Worm (Caenorhabditis elegans) whole organism, L4 larva: Measurements from ENCODE around the gene T01G5.6.

Source experiments
- F26F4.8 ChIP-seq: fragments of 200-800 bp; sonication (Bioruptor generic); conservative IDR thresholded peaks from 2 replicates; pipeline ENCODE4 v1.3.6; 2022; ENCODE audit warnings: missing genetic modification characterization, missing compliant biosample characterization
- F37D6.2 ChIP-seq: sonication (generic microtip); optimal IDR thresholded peaks from 2 replicates; lab custom pipeline; 2016; ENCODE audit warnings: mild to moderate bottlenecking, missing genetic modification characterization, missing compliant biosample characterization
- F44E2.7 ChIP-seq: fragments of 200-800 bp; sonication (Bioruptor generic); IDR thresholded peaks from 2 replicates; pipeline ENCODE4 v2.1.2; 2022; ENCODE audit warnings: missing genetic modification characterization, missing compliant biosample characterization
- F49E8.2 ChIP-seq: sonication (generic microtip); optimal IDR thresholded peaks from 2 replicates; lab custom pipeline; 2016; ENCODE audit warnings: missing compliant biosample characterization, mild to moderate bottlenecking, missing genetic modification characterization, borderline replicate concordance
- T20F7.1 ChIP-seq: fragments of 200-800 bp; sonication (Bioruptor generic); optimal IDR thresholded peaks from 2 replicates; lab custom pipeline; 2018; ENCODE audit warnings: mild to moderate bottlenecking, missing genetic modification characterization, missing compliant biosample characterization
- Y105C5A.15 ChIP-seq: fragments of 200-800 bp; sonication (Bioruptor generic); IDR thresholded peaks from 2 replicates; pipeline ENCODE4 v1.3.6; 2022; ENCODE audit warnings: missing genetic modification characterization, missing compliant biosample characterization
- Y48G9A.11 ChIP-seq: fragments of 200-800 bp; sonication (Bioruptor generic); IDR thresholded peaks from 2 replicates; pipeline ENCODE4 v1.3.6; 2022; ENCODE audit warnings: missing genetic modification reagents, missing genetic modification characterization, missing compliant biosample characterization
- Y75B8A.6 ChIP-seq: fragments of 200-800 bp; sonication (Bioruptor generic); IDR thresholded peaks from 2 replicates; pipeline ENCODE4 v1.3.6; 2022; ENCODE audit warnings: missing genetic modification reagents, missing genetic modification characterization, missing compliant biosample characterization
- ZK337.2 ChIP-seq: fragments of 200-800 bp; sonication (Bioruptor generic); IDR thresholded peaks from 2 replicates; pipeline ENCODE4 v1.3.6; 2022; ENCODE audit warnings: missing genetic modification reagents, missing genetic modification characterization, missing compliant biosample characterization
- ZK546.5 ChIP-seq, 2 experiments: sonication (generic microtip); optimal IDR thresholded peaks; 2 replicates each; lab custom pipeline; 2017; ENCODE audit warnings: missing biosample characterization in 2 of 2, missing genetic modification characterization in 2 of 2
- aly-2 ChIP-seq: sonication (generic microtip); optimal IDR thresholded peaks from 2 replicates; lab custom pipeline; 2018; ENCODE audit warnings: missing biosample characterization, missing genetic modification characterization
- ceh-20 ChIP-seq: fragments of 200-800 bp; sonication (Bioruptor generic); IDR thresholded peaks from 2 replicates; pipeline ENCODE4 v1.3.6; 2022; ENCODE audit warnings: missing genetic modification reagents, missing genetic modification characterization, missing compliant biosample characterization
- ceh-44 ChIP-seq: fragments of 200-800 bp; sonication (Bioruptor generic); IDR thresholded peaks from 2 replicates; pipeline ENCODE4 v1.3.6; 2022; ENCODE audit warnings: missing genetic modification reagents, missing genetic modification characterization, missing compliant biosample characterization
- ces-1 ChIP-seq: fragments of 150-350 bp; sonication (generic microtip); optimal IDR thresholded peaks from 4 replicates; lab custom pipeline; 2014; ENCODE audit warnings: missing biosample characterization, missing genetic modification reagents, missing genetic modification characterization
- daf-16 ChIP-seq, 3 experiments: sonication (generic microtip); optimal IDR thresholded peaks; 2 replicates each; lab custom pipeline; 2016 to 2017; ENCODE audit warnings: missing genetic modification characterization in 3 of 3, missing genetic modification reagents in 3 of 3, mild to moderate bottlenecking in 2 of 3, missing compliant biosample characterization in 2 of 3, missing biosample characterization in 1 of 3, moderate library complexity in 1 of 3
- daf-8 ChIP-seq: fragments of 200-800 bp; sonication (Bioruptor generic); IDR thresholded peaks from 2 replicates; pipeline ENCODE4 v1.3.6; 2022; ENCODE audit warnings: missing genetic modification characterization, missing compliant biosample characterization
- dmd-6 ChIP-seq: fragments of 200-800 bp; sonication (Bioruptor generic); IDR thresholded peaks from 2 replicates; pipeline ENCODE4 v1.3.6; 2022; ENCODE audit warnings: missing genetic modification reagents, missing genetic modification characterization, missing compliant biosample characterization
- dmd-8 ChIP-seq: fragments of 200-800 bp; sonication (Bioruptor generic); IDR thresholded peaks from 2 replicates; pipeline ENCODE4 v1.3.6; 2022; ENCODE audit warnings: missing genetic modification characterization, missing compliant biosample characterization
- dve-1 ChIP-seq: sonication (generic microtip); optimal IDR thresholded peaks from 2 replicates; lab custom pipeline; 2017; ENCODE audit warnings: antibody characterized with exemption, mild to moderate bottlenecking, missing genetic modification characterization, missing compliant biosample characterization; ENCODE audit not compliant: insufficient read depth
- fos-1 ChIP-seq: fragments of 150-350 bp; optimal IDR thresholded peaks from 2 replicates; lab custom pipeline; 2014; ENCODE audit warnings: missing biosample characterization, missing genetic modification characterization
- gei-8 ChIP-seq: fragments of 200-800 bp; sonication (Bioruptor generic); optimal IDR thresholded peaks from 2 replicates; lab custom pipeline; 2018; ENCODE audit warnings: mild to moderate bottlenecking, missing genetic modification characterization, missing compliant biosample characterization
- hlh-11 ChIP-seq: fragments of 200-800 bp; sonication (Bioruptor generic); optimal IDR thresholded peaks from 2 replicates; lab custom pipeline; 2018; ENCODE audit warnings: mild to moderate bottlenecking, missing genetic modification characterization, missing compliant biosample characterization
- hlh-30 ChIP-seq: sonication (generic microtip); optimal IDR thresholded peaks from 2 replicates; lab custom pipeline; 2017; ENCODE audit warnings: antibody characterized with exemption, mild to moderate bottlenecking, missing genetic modification characterization, missing compliant biosample characterization; ENCODE audit not compliant: insufficient read depth
- hmg-1.1 ChIP-seq: fragments of 200-800 bp; sonication (Bioruptor generic); IDR thresholded peaks from 2 replicates; pipeline ENCODE4 v1.3.6; 2022; ENCODE audit warnings: missing genetic modification reagents, missing genetic modification characterization, missing compliant biosample characterization
- jun-1 ChIP-seq: fragments of 150-350 bp; optimal IDR thresholded peaks from 2 replicates; lab custom pipeline; 2014; ENCODE audit warnings: missing biosample characterization, missing genetic modification reagents, missing genetic modification characterization
- lin-1 ChIP-seq: fragments of 200-800 bp; sonication (Bioruptor generic); IDR thresholded peaks from 2 replicates; pipeline ENCODE4 v1.3.6; 2022; ENCODE audit warnings: missing genetic modification reagents, missing genetic modification characterization, missing compliant biosample characterization
- lin-39 ChIP-seq: fragments of 150-350 bp; optimal IDR thresholded peaks from 2 replicates; lab custom pipeline; 2014; ENCODE audit warnings: missing biosample characterization, missing genetic modification reagents, missing genetic modification characterization
- madf-5 ChIP-seq, 2 experiments: fragments of 200-800 bp; sonication (Bioruptor generic); IDR thresholded peaks; 2 replicates each; pipeline ENCODE4 v1.3.6; 2022; ENCODE audit warnings: missing compliant biosample characterization in 2 of 2, missing genetic modification characterization in 2 of 2
- madf-9 ChIP-seq: fragments of 200-800 bp; sonication (Bioruptor generic); conservative IDR thresholded peaks from 2 replicates; pipeline ENCODE4 v1.3.6; 2022; ENCODE audit warnings: missing genetic modification reagents, missing genetic modification characterization, missing compliant biosample characterization
- mdt-29 ChIP-seq: fragments of 200-800 bp; sonication (Bioruptor generic); IDR thresholded peaks from 2 replicates; pipeline ENCODE4 v1.3.6; 2022; ENCODE audit warnings: missing genetic modification reagents, missing genetic modification characterization, missing compliant biosample characterization
- mep-1 ChIP-seq: fragments of 150-350 bp; sonication (generic microtip); optimal IDR thresholded peaks from 3 replicates; lab custom pipeline; 2014; ENCODE audit warnings: missing biosample characterization, missing genetic modification characterization
- mxl-2 ChIP-seq: fragments of 200-800 bp; sonication (Bioruptor generic); conservative IDR thresholded peaks from 2 replicates; pipeline ENCODE4 v1.3.6; 2022; ENCODE audit warnings: missing genetic modification reagents, missing genetic modification characterization, missing compliant biosample characterization
- nhr-10 ChIP-seq: fragments of 150-350 bp; optimal IDR thresholded peaks from 2 replicates; lab custom pipeline; 2014; ENCODE audit warnings: missing biosample characterization, missing genetic modification characterization
- nhr-25 ChIP-seq: sonication (generic microtip); optimal IDR thresholded peaks from 2 replicates; lab custom pipeline; 2017; ENCODE audit warnings: missing genetic modification characterization, mild to moderate bottlenecking, missing compliant biosample characterization, antibody characterized with exemption, moderate library complexity, borderline replicate concordance; ENCODE audit not compliant: insufficient read depth
- nhr-28 ChIP-seq: fragments of 150-350 bp; optimal IDR thresholded peaks from 2 replicates; lab custom pipeline; 2014; ENCODE audit warnings: missing biosample characterization, missing genetic modification characterization
- nhr-42 ChIP-seq: fragments of 200-800 bp; sonication (Bioruptor generic); IDR thresholded peaks from 2 replicates; pipeline ENCODE4 v1.3.6; 2022; ENCODE audit warnings: missing genetic modification characterization, missing compliant biosample characterization
- nhr-77 ChIP-seq: fragments of 150-350 bp; optimal IDR thresholded peaks from 2 replicates; lab custom pipeline; 2014; ENCODE audit warnings: missing biosample characterization, missing genetic modification characterization
- pqm-1 ChIP-seq: sonication (generic microtip); optimal IDR thresholded peaks from 2 replicates; lab custom pipeline; 2017; ENCODE audit warnings: missing biosample characterization, missing genetic modification characterization
- saeg-2 ChIP-seq: fragments of 200-800 bp; sonication (Bioruptor generic); IDR thresholded peaks from 2 replicates; pipeline ENCODE4 v1.3.6; 2022; ENCODE audit warnings: missing genetic modification reagents, missing genetic modification characterization, missing compliant biosample characterization
- set-16 ChIP-seq: fragments of 200-800 bp; sonication (Bioruptor generic); IDR thresholded peaks from 2 replicates; pipeline ENCODE4 v1.3.6; 2022; ENCODE audit warnings: missing genetic modification reagents, missing genetic modification characterization, missing compliant biosample characterization
- spr-3 ChIP-seq: fragments of 200-800 bp; sonication (Bioruptor generic); optimal IDR thresholded peaks from 2 replicates; lab custom pipeline; 2018; ENCODE audit warnings: mild to moderate bottlenecking, missing genetic modification characterization, missing compliant biosample characterization
- tag-97 ChIP-seq: fragments of 200-800 bp; sonication (Bioruptor generic); IDR thresholded peaks from 2 replicates; pipeline ENCODE4 v1.3.6; 2022; ENCODE audit warnings: missing genetic modification characterization, missing compliant biosample characterization
- tra-1 ChIP-seq: fragments of 200-800 bp; sonication (Bioruptor generic); IDR thresholded peaks from 2 replicates; pipeline ENCODE4 v1.3.6; 2022; ENCODE audit warnings: missing genetic modification reagents, missing genetic modification characterization, missing compliant biosample characterization
- unc-39 ChIP-seq: sonication (generic microtip); optimal IDR thresholded peaks from 2 replicates; lab custom pipeline; 2017; ENCODE audit warnings: missing biosample characterization, missing genetic modification characterization
- unc-62 ChIP-seq, 3 experiments: fragments of 150-350 bp in 1 of 3; sonication (generic microtip); optimal IDR thresholded peaks in 2 of 3; peaks in 1 of 3; 1 replicate in 1 of 3; 2 replicates in 2 of 3; lab custom pipeline; 2014 to 2017; ENCODE audit warnings: missing biosample characterization in 3 of 3, missing genetic modification characterization in 3 of 3, missing genetic modification reagents in 3 of 3, missing genotype in 1 of 3
- zfp-2 ChIP-seq: sonication (generic microtip); optimal IDR thresholded peaks from 2 replicates; lab custom pipeline; 2016; ENCODE audit warnings: mild to moderate bottlenecking, missing genetic modification characterization, missing compliant biosample characterization
- zip-11 ChIP-seq: fragments of 200-800 bp; sonication (Bioruptor generic); IDR thresholded peaks from 2 replicates; pipeline ENCODE4 v1.3.6; 2022; ENCODE audit warnings: missing genetic modification characterization, missing compliant biosample characterization

T01G5.6 gene

ce11 chrV:15139811-15140210 is 25.9 kb upstream of the T01G5.6 start:
- TF ChIP-seq nhr-28 (tag; lab: Kevin White, UChicago) (peak; percentile 34), nhr-77 (tag; lab: Kevin White, UChicago) (peak; percentile 55), daf-16 (GFP tag; optimal IDR thresholded peaks at IDR 0.05; lab: Kevin White, UChicago) (no peak), daf-16 (tag; optimal IDR thresholded peaks at IDR 0.05; lab: Kevin White, UChicago) (peak; percentile 55), mep-1 (tag; lab: Kevin White, UChicago) (no peak), dve-1 (tag; lab: Kevin White, UChicago) (peak; percentile 12), pqm-1 (tag; lab: Kevin White, UChicago) (peak; percentile 14), F44E2.7 (GFP tag; lab: Robert Waterston, UW) (no peak)
- TF ChIP-seq, all 104 proteins: peak for 5

ce11 chrV:15136772-15137171 is 22.9 kb upstream of the T01G5.6 start, which contains the start of gene aipl-1:
Gene aipl-1 (minus strand): TSS chrV:15136801.
- no peak for TF ChIP-seq jun-1 (tag; lab: Kevin White, UChicago)
- TF ChIP-seq ceh-44 (GFP tag; lab: Robert Waterston, UW): no peak
- TF ChIP-seq dmd-6: peak; percentile 39; the same call in 1 of the 2 replicates
- TF ChIP-seq ZK546.5 (tag; optimal IDR thresholded peaks at IDR 0.05; lab: Kevin White, UChicago): no peak
- no peak for TF ChIP-seq nhr-25
- TF ChIP-seq mdt-29 (GFP tag; lab: Robert Waterston, UW): no peak
- TF ChIP-seq daf-8 (GFP tag; lab: Robert Waterston, UW): no peak
- TF ChIP-seq Y48G9A.11 (GFP tag; lab: Robert Waterston, UW): no peak
- TF ChIP-seq fos-1 (tag; lab: Kevin White, UChicago): no peak
- peak; percentile 63 for TF ChIP-seq hlh-30 (tag; lab: Kevin White, UChicago)
- no peak for TF ChIP-seq F49E8.2 (tag; lab: Kevin White, UChicago)
- TF ChIP-seq daf-16 (GFP tag; optimal IDR thresholded peaks at IDR 0.05; lab: Kevin White, UChicago): no peak
- TF ChIP-seq daf-16 (tag; optimal IDR thresholded peaks at IDR 0.05; lab: Kevin White, UChicago): peak; percentile 10
- TF ChIP-seq zip-11 (GFP tag; lab: Robert Waterston, UW): no peak
- TF ChIP-seq lin-1 (GFP tag; lab: Robert Waterston, UW): no peak
- no peak for TF ChIP-seq ces-1 (GFP tag; lab: Kevin White, UChicago)
- no peak for TF ChIP-seq mxl-2 (GFP tag; lab: Robert Waterston, UW)
- TF ChIP-seq nhr-42 (GFP tag; lab: Robert Waterston, UW): no peak
- no peak for TF ChIP-seq gei-8
- TF ChIP-seq ceh-20 (GFP tag; lab: Robert Waterston, UW): no peak
- TF ChIP-seq hmg-1.1 (GFP tag; lab: Robert Waterston, UW): peak; percentile 43; the same call in 1 of the 2 replicates
- no peak for TF ChIP-seq unc-39
- no peak for TF ChIP-seq zfp-2 (tag; lab: Kevin White, UChicago)
- no peak for TF ChIP-seq aly-2 (tag; lab: Kevin White, UChicago)
- no peak for TF ChIP-seq tra-1 (GFP tag; lab: Robert Waterston, UW)
- no peak for TF ChIP-seq unc-62 (GFP tag; optimal IDR thresholded peaks at IDR 0.05 in 1 of 2; lab: Kevin White, UChicago)
- no peak for TF ChIP-seq unc-62 (tag; optimal IDR thresholded peaks at IDR 0.05; lab: Kevin White, UChicago)
- TF ChIP-seq spr-3 (GFP tag; lab: Kevin White, UChicago): no peak
- TF ChIP-seq nhr-10 (tag; lab: Kevin White, UChicago): no peak
- TF ChIP-seq lin-39 (tag; lab: Kevin White, UChicago): no peak
- TF ChIP-seq Y75B8A.6 (GFP tag; lab: Robert Waterston, UW): no peak
- 0 out of 2 replicates have a peak, but pooled peaks have one; percentile 11 for TF ChIP-seq madf-9
- TF ChIP-seq set-16 (GFP tag; lab: Robert Waterston, UW): no peak
- TF ChIP-seq hlh-11 (tag; lab: Kevin White, UChicago): peak; percentile 31
- peak; percentile 47; the same call in 1 of the 2 replicates for TF ChIP-seq ZK337.2
- TF ChIP-seq T20F7.1: peak; percentile 30
- TF ChIP-seq saeg-2 (GFP tag; lab: Robert Waterston, UW): no peak
- no peak for TF ChIP-seq F26F4.8 (GFP tag; lab: Robert Waterston, UW)
- no peak for TF ChIP-seq Y105C5A.15 (GFP tag; lab: Robert Waterston, UW)
- peak; percentile 55 for TF ChIP-seq dve-1 (tag; lab: Kevin White, UChicago)
- TF ChIP-seq tag-97 (GFP tag; lab: Robert Waterston, UW): no peak
- no peak for TF ChIP-seq dmd-8 (GFP tag; lab: Robert Waterston, UW)
- TF ChIP-seq madf-5 (GFP tag; IDR thresholded peaks at IDR 0.05; lab: Robert Waterston, UW): no peak
- no peak for TF ChIP-seq F37D6.2 (tag; lab: Kevin White, UChicago)
